Worm (Caenorhabditis elegans) whole organism, L4 larva: ENCODE measurements around the gene nep-26.

Source experiments
- F49E8.2 ChIP-seq: sonication (generic microtip); optimal IDR thresholded peaks from 2 replicates; lab custom pipeline; 2016; ENCODE audit warnings: missing compliant biosample characterization, mild to moderate bottlenecking, missing genetic modification characterization, borderline replicate concordance
- aly-2 ChIP-seq: sonication (generic microtip); optimal IDR thresholded peaks from 2 replicates; lab custom pipeline; 2018; ENCODE audit warnings: missing biosample characterization, missing genetic modification characterization
- dpl-1 ChIP-seq: fragments of 150-350 bp; optimal IDR thresholded peaks from 2 replicates; lab custom pipeline; 2014; ENCODE audit warnings: missing biosample characterization, missing genetic modification reagents, missing genetic modification characterization
- fos-1 ChIP-seq: fragments of 150-350 bp; optimal IDR thresholded peaks from 2 replicates; lab custom pipeline; 2014; ENCODE audit warnings: missing biosample characterization, missing genetic modification characterization
- hif-1 ChIP-seq, 2 experiments: sonication (generic microtip); optimal IDR thresholded peaks; 2 replicates each; lab custom pipeline; 2016 to 2017; ENCODE audit warnings: missing compliant biosample characterization in 2 of 2, missing genetic modification characterization in 2 of 2, missing genetic modification reagents in 2 of 2, missing genotype in 2 of 2, mild to moderate bottlenecking in 1 of 2
- lin-1 ChIP-seq: fragments of 200-800 bp; sonication (Bioruptor generic); IDR thresholded peaks from 2 replicates; pipeline ENCODE4 v1.3.6; 2022; ENCODE audit warnings: missing genetic modification reagents, missing genetic modification characterization, missing compliant biosample characterization
- unc-62 ChIP-seq, 3 experiments: fragments of 150-350 bp in 1 of 3; sonication (generic microtip); optimal IDR thresholded peaks in 2 of 3; peaks in 1 of 3; 1 replicate in 1 of 3; 2 replicates in 2 of 3; lab custom pipeline; 2014 to 2017; ENCODE audit warnings: missing biosample characterization in 3 of 3, missing genetic modification characterization in 3 of 3, missing genetic modification reagents in 3 of 3, missing genotype in 1 of 3

DNA sequence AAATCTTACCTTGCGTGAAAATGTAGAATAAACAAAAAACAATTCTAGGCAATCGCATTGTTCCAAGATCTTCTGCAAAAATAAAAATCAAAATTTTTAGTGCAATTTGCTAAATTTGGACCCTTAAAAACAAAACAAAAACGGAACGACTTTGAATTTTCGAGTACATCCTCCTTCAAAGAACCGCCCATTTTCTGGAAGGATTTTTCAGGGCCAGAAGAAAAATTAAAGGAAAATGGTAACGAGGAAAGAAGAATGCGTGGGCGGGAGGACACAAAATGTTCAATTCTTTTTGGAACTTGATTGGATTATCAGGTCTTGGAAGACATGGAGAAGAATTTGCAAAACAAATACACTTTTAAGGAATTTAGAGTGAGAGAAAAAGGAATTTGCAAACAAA, 28.8 kb downstream of the nep-26 start, which contains the start of gene F54B3.4:
- TF ChIP-seq fos-1 (no peak), dpl-1 (GFP tag; lab: Kevin White, UChicago) (no peak), aly-2 (tag; lab: Kevin White, UChicago) (no peak), hif-1 (tag; optimal IDR thresholded peaks at IDR 0.05; lab: Kevin White, UChicago) (no peak), F49E8.2 (tag; lab: Kevin White, UChicago) (no peak), lin-1 (GFP tag; lab: Robert Waterston, UW) (no peak), unc-62 (GFP tag; optimal IDR thresholded peaks at IDR 0.05 in 1 of 2; lab: Kevin White, UChicago) (no peak), unc-62 (tag; optimal IDR thresholded peaks at IDR 0.05; lab: Kevin White, UChicago) (no peak)
